Worm (Caenorhabditis elegans) whole organism, L3 larva: ENCODE results near the gene pccb-1.

Source experiments
- R02D3.7 ChIP-seq: fragments of 150-350 bp; optimal IDR thresholded peaks from 2 replicates; lab custom pipeline; 2014; ENCODE audit warnings: missing biosample characterization, missing genetic modification characterization
- ZK546.5 ChIP-seq: sonication (generic microtip); optimal IDR thresholded peaks from 2 replicates; lab custom pipeline; 2017; ENCODE audit warnings: missing biosample characterization, missing genetic modification characterization
- aly-2 ChIP-seq: fragments of 150-350 bp; optimal IDR thresholded peaks from 2 replicates; lab custom pipeline; 2014; ENCODE audit warnings: missing biosample characterization, missing genetic modification characterization
- ama-1 ChIP-seq: fragments of 150-350 bp; optimal IDR thresholded peaks from 2 replicates; lab custom pipeline; 2018
- ceh-16 ChIP-seq: sonication (generic microtip); optimal IDR thresholded peaks from 2 replicates; lab custom pipeline; 2017; ENCODE audit warnings: missing biosample characterization, missing genetic modification characterization
- ceh-28 ChIP-seq: fragments of 150-350 bp; optimal IDR thresholded peaks from 2 replicates; lab custom pipeline; 2014; ENCODE audit warnings: missing biosample characterization, missing genetic modification reagents, missing genetic modification characterization
- ceh-82 ChIP-seq: fragments of 150-350 bp; optimal IDR thresholded peaks from 2 replicates; lab custom pipeline; 2014; ENCODE audit warnings: missing biosample characterization, missing genetic modification characterization
- ceh-9 ChIP-seq: sonication (generic microtip); optimal IDR thresholded peaks from 2 replicates; lab custom pipeline; 2018; ENCODE audit warnings: missing biosample characterization, missing genetic modification characterization
- daf-12 ChIP-seq: fragments of 150-350 bp; optimal IDR thresholded peaks from 2 replicates; lab custom pipeline; 2014; ENCODE audit warnings: missing biosample characterization, missing genetic modification reagents, missing genetic modification characterization
- egl-27 ChIP-seq: sonication (generic microtip); optimal IDR thresholded peaks from 4 replicates; lab custom pipeline; 2017; ENCODE audit warnings: missing biosample characterization, missing genetic modification reagents, missing genetic modification characterization
- elt-1 ChIP-seq: fragments of 150-350 bp; optimal IDR thresholded peaks from 2 replicates; lab custom pipeline; 2014; ENCODE audit warnings: missing biosample characterization, missing genetic modification characterization
- elt-3 ChIP-seq, 3 experiments: fragments of 150-350 bp in 1 of 3; sonication (generic microtip) in 2 of 3; optimal IDR thresholded peaks; 2 replicates in 2 of 3; 4 replicates in 1 of 3; lab custom pipeline; 2014 to 2017; ENCODE audit warnings: missing biosample characterization in 3 of 3, missing genetic modification characterization in 3 of 3
- eor-1 ChIP-seq, 2 experiments: fragments of 150-350 bp; optimal IDR thresholded peaks; 2 replicates each; lab custom pipeline; 2014 to 2018; ENCODE audit warnings: missing biosample characterization in 2 of 2, missing genetic modification characterization in 2 of 2
- fkh-2 ChIP-seq: fragments of 150-350 bp; optimal IDR thresholded peaks from 2 replicates; lab custom pipeline; 2014; ENCODE audit warnings: missing biosample characterization, missing genetic modification reagents, missing genetic modification characterization
- fos-1 ChIP-seq: fragments of 150-350 bp; optimal IDR thresholded peaks from 2 replicates; lab custom pipeline; 2014; ENCODE audit warnings: missing biosample characterization, missing genetic modification characterization
- hmg-11 ChIP-seq: sonication (generic microtip); optimal IDR thresholded peaks from 2 replicates; lab custom pipeline; 2016; ENCODE audit warnings: missing genetic modification characterization, missing compliant biosample characterization
- jun-1 ChIP-seq: fragments of 150-350 bp; optimal IDR thresholded peaks from 2 replicates; lab custom pipeline; 2014; ENCODE audit warnings: missing biosample characterization, missing genetic modification reagents, missing genetic modification characterization
- lin-15B ChIP-seq: fragments of 150-350 bp; optimal IDR thresholded peaks from 2 replicates; lab custom pipeline; 2014; ENCODE audit warnings: missing biosample characterization, missing genetic modification characterization
- lin-39 ChIP-seq: fragments of 150-350 bp; optimal IDR thresholded peaks from 2 replicates; lab custom pipeline; 2018; ENCODE audit warnings: missing biosample characterization, missing genetic modification reagents, missing genetic modification characterization
- lsy-12 ChIP-seq: sonication (generic microtip); optimal IDR thresholded peaks from 2 replicates; lab custom pipeline; 2016; ENCODE audit warnings: mild to moderate bottlenecking, missing genetic modification characterization, missing compliant biosample characterization
- mdl-1 ChIP-seq: fragments of 150-350 bp; optimal IDR thresholded peaks from 2 replicates; lab custom pipeline; 2014; ENCODE audit warnings: missing biosample characterization, missing genetic modification characterization
- mml-1 ChIP-seq: fragments of 150-350 bp; sonication (generic microtip); optimal IDR thresholded peaks from 3 replicates; lab custom pipeline; 2014; ENCODE audit warnings: missing biosample characterization, missing genetic modification characterization
- nfya-1 ChIP-seq: sonication (generic microtip); optimal IDR thresholded peaks from 2 replicates; lab custom pipeline; 2017; ENCODE audit warnings: missing genetic modification characterization, mild to moderate bottlenecking, missing compliant biosample characterization, antibody characterized with exemption, moderate library complexity; ENCODE audit not compliant: insufficient read depth
- nhr-11 ChIP-seq: fragments of 150-350 bp; optimal IDR thresholded peaks from 2 replicates; lab custom pipeline; 2014; ENCODE audit warnings: missing biosample characterization, missing genetic modification characterization
- nhr-12 ChIP-seq: fragments of 150-350 bp; optimal IDR thresholded peaks from 2 replicates; lab custom pipeline; 2014; ENCODE audit warnings: missing biosample characterization, missing genetic modification characterization
- nhr-23 ChIP-seq: fragments of 150-350 bp; optimal IDR thresholded peaks from 2 replicates; lab custom pipeline; 2014; ENCODE audit warnings: missing biosample characterization, missing genetic modification reagents, missing genetic modification characterization
- nhr-237 ChIP-seq: fragments of 150-350 bp; optimal IDR thresholded peaks from 2 replicates; lab custom pipeline; 2014; ENCODE audit warnings: missing biosample characterization, missing genetic modification characterization
- nhr-28 ChIP-seq: fragments of 150-350 bp; optimal IDR thresholded peaks from 2 replicates; lab custom pipeline; 2014; ENCODE audit warnings: missing biosample characterization, missing genetic modification characterization
- nhr-43 ChIP-seq: sonication (generic microtip); optimal IDR thresholded peaks from 2 replicates; lab custom pipeline; 2016; ENCODE audit warnings: mild to moderate bottlenecking, missing genetic modification characterization, missing compliant biosample characterization; ENCODE audit not compliant: poor library complexity, severe bottlenecking
- nhr-67 ChIP-seq: fragments of 150-350 bp; optimal IDR thresholded peaks from 2 replicates; lab custom pipeline; 2014; ENCODE audit warnings: missing biosample characterization, missing genetic modification characterization
- nhr-76 ChIP-seq: fragments of 150-350 bp; sonication (generic microtip); optimal IDR thresholded peaks from 5 replicates; lab custom pipeline; 2014; ENCODE audit warnings: missing biosample characterization, missing genetic modification characterization
- nhr-77 ChIP-seq: fragments of 150-350 bp; optimal IDR thresholded peaks from 2 replicates; lab custom pipeline; 2014; ENCODE audit warnings: missing biosample characterization, missing genetic modification characterization
- pha-4 ChIP-seq: fragments of 150-350 bp; optimal IDR thresholded peaks from 2 replicates; lab custom pipeline; 2014; ENCODE audit warnings: missing biosample characterization, missing genetic modification reagents, missing genetic modification characterization
- pqm-1 ChIP-seq: fragments of 150-350 bp; optimal IDR thresholded peaks from 2 replicates; lab custom pipeline; 2017; ENCODE audit warnings: missing biosample characterization, missing genetic modification characterization, inconsistent platforms
- sea-2 ChIP-seq: fragments of 150-350 bp; sonication (generic microtip); optimal IDR thresholded peaks from 4 replicates; lab custom pipeline; 2014; ENCODE audit warnings: missing biosample characterization, missing genetic modification reagents, missing genetic modification characterization
- skn-1 ChIP-seq: fragments of 150-350 bp; optimal IDR thresholded peaks from 2 replicates; lab custom pipeline; 2014; ENCODE audit warnings: missing biosample characterization, missing genetic modification characterization
- snpc-4 ChIP-seq: fragments of 150-350 bp; optimal IDR thresholded peaks from 2 replicates; lab custom pipeline; 2014; ENCODE audit warnings: missing biosample characterization, missing genetic modification characterization
- tbx-2 ChIP-seq: sonication (generic microtip); optimal IDR thresholded peaks from 2 replicates; lab custom pipeline; 2016; ENCODE audit warnings: mild to moderate bottlenecking, missing genetic modification characterization, missing compliant biosample characterization
- zag-1 ChIP-seq: fragments of 150-350 bp; optimal IDR thresholded peaks from 2 replicates; lab custom pipeline; 2014; ENCODE audit warnings: missing biosample characterization, missing genetic modification characterization
- ztf-11 ChIP-seq: fragments of 150-350 bp; optimal IDR thresholded peaks from 2 replicates; lab custom pipeline; 2014; ENCODE audit warnings: missing biosample characterization, missing genetic modification characterization
- ztf-4 ChIP-seq: fragments of 150-350 bp; optimal IDR thresholded peaks from 2 replicates; lab custom pipeline; 2014; ENCODE audit warnings: missing biosample characterization, missing genetic modification characterization

pccb-1 gene

ce11 chrX:3112946-3113427, 23.6 kb downstream of the pccb-1 start, which contains the start of gene gpd-3:
TSS of gene gpd-3 (minus strand) at chrX:3113341.
- TF ChIP-seq nhr-23 (tag; lab: Kevin White, UChicago), result no peak
- TF ChIP-seq ceh-16 (tag; lab: Kevin White, UChicago), result no peak
- no peak for TF ChIP-seq fkh-2 (tag; lab: Kevin White, UChicago)
- peak; percentile 97 for TF ChIP-seq ama-1 (lab: Kevin White, UChicago)
- TF ChIP-seq ceh-9 (tag; lab: Kevin White, UChicago), result no peak
- TF ChIP-seq ZK546.5 (tag; lab: Kevin White, UChicago), result no peak
- TF ChIP-seq snpc-4 (tag; lab: Kevin White, UChicago), result no peak
- peak; percentile 71 for TF ChIP-seq nhr-43 (tag; lab: Kevin White, UChicago)

- TF ChIP-seq ama-1 (lab: Kevin White, UChicago), result peak; percentile 9
- TF ChIP-seq, all 47 proteins: peak for 1; not testable (repeated sequence) for 46
Measured at ce11 chrX:3113693-3114092, 24.3 kb downstream of the pccb-1 start.

- no peak for TF ChIP-seq hmg-11 (tag; lab: Kevin White, UChicago)
- peak; percentile 22 for TF ChIP-seq zag-1 (tag; lab: Kevin White, UChicago)
- TF ChIP-seq ama-1 (lab: Kevin White, UChicago), result peak; percentile 84
- TF ChIP-seq lin-15B, result no peak
- no peak for TF ChIP-seq elt-1 (tag; lab: Kevin White, UChicago)
- peak; percentile 26 for TF ChIP-seq skn-1 (tag; lab: Kevin White, UChicago)
- peak; percentile 44 for TF ChIP-seq pha-4 (tag; lab: Kevin White, UChicago)
- TF ChIP-seq pqm-1, result peak; percentile 9
- TF ChIP-seq egl-27, result no peak
- no peak for TF ChIP-seq tbx-2
- no peak for TF ChIP-seq ceh-16 (tag; lab: Kevin White, UChicago)
Measured at ce11 chrX:3114306-3115133, 25.2 kb downstream of the pccb-1 start, which contains the start of gene gpd-2. TSS of gene gpd-2 (minus strand) at chrX:3114689.

- TF ChIP-seq mdl-1 (tag; lab: Kevin White, UChicago) (no peak), ceh-82 (tag; lab: Kevin White, UChicago) (no peak), nhr-12 (no peak), daf-12 (tag; lab: Kevin White, UChicago) (no peak), nhr-23 (tag; lab: Kevin White, UChicago) (peak; percentile 61), fos-1 (tag; lab: Kevin White, UChicago) (no peak), egl-27 (no peak), ztf-11 (tag; lab: Kevin White, UChicago) (no peak), ceh-28 (tag; lab: Kevin White, UChicago) (peak; percentile 55), ceh-16 (tag; lab: Kevin White, UChicago) (no peak), ceh-9 (tag; lab: Kevin White, UChicago) (no peak), sea-2 (GFP tag; lab: Kevin White, UChicago) (no peak), snpc-4 (tag; lab: Kevin White, UChicago) (no peak), nhr-67 (tag; lab: Kevin White, UChicago) (no peak), nhr-43 (tag; lab: Kevin White, UChicago) (peak; percentile 74), jun-1 (tag; lab: Kevin White, UChicago) (peak; percentile 15), nhr-11 (tag; lab: Kevin White, UChicago) (peak; percentile 30), mml-1 (no peak), pqm-1 (peak; percentile 67), skn-1 (tag; lab: Kevin White, UChicago) (no peak), nhr-76 (tag; lab: Kevin White, UChicago) (no peak), nhr-77 (no peak), lin-39 (tag; lab: Kevin White, UChicago) (peak; percentile 0), eor-1 (tag; optimal IDR thresholded peaks at IDR 0.05; lab: Kevin White, UChicago) (no peak), hmg-11 (tag; lab: Kevin White, UChicago) (no peak), nhr-237 (tag; lab: Kevin White, UChicago) (no peak), elt-3 (tag; optimal IDR thresholded peaks at IDR 0.05; lab: Kevin White, UChicago) (peak in 1 of 3 experiments; percentile 64), nhr-28 (tag; lab: Kevin White, UChicago) (no peak), zag-1 (tag; lab: Kevin White, UChicago) (no peak), lsy-12 (tag; lab: Kevin White, UChicago) (no peak), ZK546.5 (tag; lab: Kevin White, UChicago) (no peak), tbx-2 (no peak), aly-2 (tag; lab: Kevin White, UChicago) (no peak), R02D3.7 (tag; lab: Kevin White, UChicago) (no peak), fkh-2 (tag; lab: Kevin White, UChicago) (no peak), ztf-4 (tag; lab: Kevin White, UChicago) (no peak), nfya-1 (peak; percentile 21), elt-1 (tag; lab: Kevin White, UChicago) (no peak)
Measured at ce11 chrX:3115134-3116032, 26.0 kb downstream of the pccb-1 start.
